Fruit fly (Drosophila melanogaster) whole organism, embryonic: ENCODE data around the gene CG3795.

Source experiments
- BEAF-32 ChIP-seq: fragments of 200-800 bp; sonication (Bioruptor generic); optimal IDR thresholded peaks from 3 replicates; lab custom pipeline; 2017; ENCODE audit warnings: missing biosample characterization, missing genetic modification characterization, mild to moderate bottlenecking, moderate library complexity, missing genetic modification reagents
- BtbVII ChIP-seq: fragments of 200-800 bp; sonication (Bioruptor generic); optimal IDR thresholded peaks from 3 replicates; lab custom pipeline; 2017; ENCODE audit warnings: missing biosample characterization, mild to moderate bottlenecking, missing genetic modification characterization
- C15 ChIP-seq: fragments of 200-800 bp; sonication (Bioruptor generic); IDR thresholded peaks from 3 replicates; pipeline ENCODE4 v1.3.6; 2022; ENCODE audit warnings: missing biosample characterization, missing genetic modification characterization
- CG10147 ChIP-seq: fragments of 200-800 bp; sonication (Bioruptor generic); optimal IDR thresholded peaks from 2 replicates; lab custom pipeline; 2019; ENCODE audit warnings: missing biosample characterization, mild to moderate bottlenecking, missing genetic modification characterization, moderate library complexity
- CG10321 ChIP-seq: fragments of 200-800 bp; sonication (Bioruptor generic); IDR thresholded peaks from 2 replicates; pipeline ENCODE4 v1.3.6; 2022; ENCODE audit warnings: missing biosample characterization, missing genetic modification characterization
- CG10565 ChIP-seq: fragments of 200-800 bp; sonication (Bioruptor generic); optimal IDR thresholded peaks from 3 replicates; lab custom pipeline; 2016; ENCODE audit warnings: missing biosample characterization, mild to moderate bottlenecking, missing genetic modification characterization
- CG12299 ChIP-seq: fragments of 200-800 bp; sonication (Bioruptor generic); optimal IDR thresholded peaks from 2 replicates; lab custom pipeline; 2018; ENCODE audit warnings: missing biosample characterization, mild to moderate bottlenecking, missing genetic modification characterization
- CG1233 ChIP-seq: fragments of 200-800 bp; sonication (Bioruptor generic); optimal IDR thresholded peaks from 4 replicates; lab custom pipeline; 2018; ENCODE audit warnings: missing biosample characterization, mild to moderate bottlenecking, missing genetic modification characterization
- CG12769 ChIP-seq: fragments of 200-800 bp; sonication (Bioruptor generic); optimal IDR thresholded peaks from 2 replicates; lab custom pipeline; 2019; ENCODE audit warnings: missing biosample characterization, mild to moderate bottlenecking, missing genetic modification characterization, moderate library complexity
- CG13287 ChIP-seq: fragments of 200-800 bp; sonication (Bioruptor generic); IDR thresholded peaks from 2 replicates; pipeline ENCODE4 v1.3.6; 2022; ENCODE audit warnings: missing biosample characterization, missing genetic modification characterization; ENCODE audit not compliant: partially characterized antibody
- CG14014 ChIP-seq: fragments of 200-800 bp; sonication (Bioruptor generic); IDR thresholded peaks from 2 replicates; pipeline ENCODE4 v1.3.6; 2022; ENCODE audit warnings: missing biosample characterization, missing genetic modification characterization
- CG15696 ChIP-seq: fragments of 200-800 bp; sonication (Bioruptor generic); optimal IDR thresholded peaks from 2 replicates; lab custom pipeline; 2019; ENCODE audit warnings: missing biosample characterization, mild to moderate bottlenecking, missing genetic modification characterization, moderate library complexity
- CG16863 ChIP-seq: fragments of 200-800 bp; sonication (Bioruptor generic); optimal IDR thresholded peaks from 3 replicates; lab custom pipeline; 2016; ENCODE audit warnings: missing biosample characterization, missing genetic modification characterization
- CG17612 ChIP-seq: fragments of 200-800 bp; sonication (Bioruptor generic); IDR thresholded peaks from 2 replicates; pipeline ENCODE4 v1.3.6; 2022; ENCODE audit warnings: missing biosample characterization, missing genetic modification characterization
- CG1792 ChIP-seq: fragments of 200-800 bp; sonication (Bioruptor generic); optimal IDR thresholded peaks from 2 replicates; lab custom pipeline; 2016; ENCODE audit warnings: missing biosample characterization, missing genetic modification characterization
- CG30431 ChIP-seq: fragments of 200-800 bp; sonication (Bioruptor generic); optimal IDR thresholded peaks from 2 replicates; lab custom pipeline; 2017; ENCODE audit warnings: missing biosample characterization, missing genetic modification characterization
- CG32772 ChIP-seq: fragments of 200-800 bp; sonication (Bioruptor generic); IDR thresholded peaks from 2 replicates; pipeline ENCODE4 v1.3.6; 2022; ENCODE audit warnings: missing biosample characterization, missing genetic modification characterization
- CG5180 ChIP-seq: fragments of 200-800 bp; sonication (Bioruptor generic); optimal IDR thresholded peaks from 3 replicates; lab custom pipeline; 2017; ENCODE audit warnings: missing biosample characterization, missing genetic modification characterization, mild to moderate bottlenecking, moderate library complexity, missing genetic modification reagents
- CG5953 ChIP-seq: fragments of 200-800 bp; sonication (Bioruptor generic); IDR thresholded peaks from 2 replicates; pipeline ENCODE4 v1.3.6; 2022; ENCODE audit warnings: missing biosample characterization, missing genetic modification characterization
- CG6791 ChIP-seq: fragments of 200-800 bp; sonication (Bioruptor generic); IDR thresholded peaks from 3 replicates; pipeline ENCODE4 v1.3.6; 2022; ENCODE audit warnings: missing biosample characterization, missing genetic modification characterization; ENCODE audit not compliant: partially characterized antibody
- CG7357 ChIP-seq: fragments of 200-800 bp; sonication (Bioruptor generic); IDR thresholded peaks from 3 replicates; pipeline ENCODE4 v1.3.6; 2022; ENCODE audit warnings: missing biosample characterization, missing genetic modification characterization
- CG8924 ChIP-seq: fragments of 200-800 bp; optimal IDR thresholded peaks from 3 replicates; lab custom pipeline; 2019; ENCODE audit warnings: missing biosample characterization, mild to moderate bottlenecking, missing genetic modification characterization, moderate library complexity
- CG9932 ChIP-seq: fragments of 200-800 bp; sonication (Bioruptor generic); IDR thresholded peaks from 2 replicates; pipeline ENCODE4 v1.3.6; 2022; ENCODE audit warnings: missing biosample characterization, missing genetic modification characterization
- D19B ChIP-seq: fragments of 200-800 bp; sonication (Bioruptor generic); optimal IDR thresholded peaks from 2 replicates; lab custom pipeline; 2017; ENCODE audit warnings: missing biosample characterization, mild to moderate bottlenecking, missing genetic modification characterization
- Deaf1 ChIP-seq: fragments of 200-800 bp; optimal IDR thresholded peaks from 3 replicates; lab custom pipeline; 2019; ENCODE audit warnings: missing biosample characterization, mild to moderate bottlenecking, missing genetic modification characterization, moderate library complexity
- Fer2 ChIP-seq: fragments of 200-800 bp; sonication (Bioruptor generic); optimal IDR thresholded peaks from 2 replicates; lab custom pipeline; 2018; ENCODE audit warnings: missing biosample characterization, mild to moderate bottlenecking, missing genetic modification characterization, moderate library complexity
- H2.0 ChIP-seq: fragments of 200-800 bp; sonication (Bioruptor generic); IDR thresholded peaks from 2 replicates; pipeline ENCODE4 v1.3.6; 2022; ENCODE audit warnings: missing biosample characterization, missing genetic modification characterization
- Optix ChIP-seq: fragments of 200-800 bp; sonication (Bioruptor generic); IDR thresholded peaks from 3 replicates; pipeline ENCODE4 v1.3.6; 2022; ENCODE audit warnings: missing biosample characterization, missing genetic modification characterization
- Side ChIP-seq: fragments of 200-800 bp; sonication (Bioruptor generic); optimal IDR thresholded peaks from 2 replicates; lab custom pipeline; 2016; ENCODE audit warnings: missing biosample characterization, missing genetic modification characterization
- Six4 ChIP-seq: fragments of 200-800 bp; sonication (Bioruptor generic); optimal IDR thresholded peaks from 2 replicates; lab custom pipeline; 2016; ENCODE audit warnings: missing biosample characterization, missing genetic modification characterization
- Usf ChIP-seq: fragments of 200-800 bp; sonication (Bioruptor generic); optimal IDR thresholded peaks from 2 replicates; lab custom pipeline; 2017; ENCODE audit warnings: missing genotype, missing biosample characterization, missing genetic modification characterization
- YL-1 ChIP-seq: fragments of 200-800 bp; sonication (Bioruptor generic); optimal IDR thresholded peaks from 3 replicates; lab custom pipeline; 2017; ENCODE audit warnings: missing biosample characterization, mild to moderate bottlenecking, missing genetic modification characterization
- br ChIP-seq: fragments of >200 bp; optimal IDR thresholded peaks from 2 replicates; lab custom pipeline; 2017
- chinmo ChIP-seq: fragments of 200-800 bp; sonication (Bioruptor generic); IDR thresholded peaks from 4 replicates; pipeline ENCODE4 v1.3.6; 2022; ENCODE audit warnings: missing biosample characterization, missing genetic modification characterization; ENCODE audit not compliant: partially characterized antibody
- crc ChIP-seq: fragments of 200-800 bp; sonication (Bioruptor generic); optimal IDR thresholded peaks from 2 replicates; lab custom pipeline; 2016; ENCODE audit warnings: missing biosample characterization, missing genetic modification characterization
- crp ChIP-seq, 2 experiments: fragments of 200-800 bp; sonication (Bioruptor generic); optimal IDR thresholded peaks; 2 replicates in 1 of 2; 3 replicates in 1 of 2; lab custom pipeline; 2017; ENCODE audit warnings: missing biosample characterization in 2 of 2, missing genetic modification characterization in 2 of 2, mild to moderate bottlenecking in 1 of 2, moderate library complexity in 1 of 2
- dmrt11E ChIP-seq: fragments of 200-800 bp; sonication (Bioruptor generic); optimal IDR thresholded peaks from 3 replicates; lab custom pipeline; 2018; ENCODE audit warnings: missing biosample characterization, mild to moderate bottlenecking, missing genetic modification characterization, moderate library complexity
- ftz-f1 ChIP-seq: fragments of 200-800 bp; sonication (Bioruptor generic); optimal IDR thresholded peaks from 2 replicates; lab custom pipeline; 2016; ENCODE audit warnings: missing biosample characterization, missing genetic modification characterization
- gfzf ChIP-seq: fragments of 200-800 bp; sonication (Bioruptor generic); optimal IDR thresholded peaks from 2 replicates; lab custom pipeline; 2016; ENCODE audit warnings: missing biosample characterization, mild to moderate bottlenecking, missing genetic modification characterization, moderate library complexity
- gt ChIP-seq: fragments of 200-800 bp; sonication (Bioruptor generic); IDR thresholded peaks from 2 replicates; pipeline ENCODE4 v1.3.6; 2022; ENCODE audit warnings: missing biosample characterization, missing genetic modification characterization
- pb ChIP-seq: fragments of 200-800 bp; sonication (Bioruptor generic); optimal IDR thresholded peaks from 3 replicates; lab custom pipeline; 2016; ENCODE audit warnings: missing biosample characterization, missing genetic modification characterization
- pita ChIP-seq: fragments of 200-800 bp; sonication (Bioruptor generic); optimal IDR thresholded peaks from 2 replicates; lab custom pipeline; 2017; ENCODE audit warnings: missing biosample characterization, mild to moderate bottlenecking, missing genetic modification characterization
- pum ChIP-seq: fragments of 200-800 bp; sonication (Bioruptor generic); optimal IDR thresholded peaks from 2 replicates; lab custom pipeline; 2016; ENCODE audit warnings: missing biosample characterization, missing genetic modification characterization
- pzg ChIP-seq: fragments of 200-800 bp; sonication (Bioruptor generic); optimal IDR thresholded peaks from 3 replicates; lab custom pipeline; 2018; ENCODE audit warnings: missing biosample characterization, mild to moderate bottlenecking, missing genetic modification characterization, moderate library complexity
- so ChIP-seq: fragments of 200-800 bp; sonication (Bioruptor generic); IDR thresholded peaks from 3 replicates; pipeline ENCODE4 v1.3.6; 2022; ENCODE audit warnings: missing biosample characterization, missing genetic modification characterization
- sqz ChIP-seq: fragments of 200-800 bp; sonication (Bioruptor generic); optimal IDR thresholded peaks from 3 replicates; lab custom pipeline; 2018; ENCODE audit warnings: missing biosample characterization, mild to moderate bottlenecking, missing genetic modification characterization
- tio ChIP-seq: fragments of 200-800 bp; sonication (Bioruptor generic); optimal IDR thresholded peaks from 2 replicates; lab custom pipeline; 2017; ENCODE audit warnings: missing biosample characterization, missing genetic modification characterization, inconsistent platforms
- unpg ChIP-seq: fragments of 200-800 bp; sonication (Bioruptor generic); optimal IDR thresholded peaks from 3 replicates; lab custom pipeline; 2018; ENCODE audit warnings: missing biosample characterization, mild to moderate bottlenecking, missing genetic modification characterization, moderate library complexity
- zen2 ChIP-seq: fragments of 200-800 bp; sonication (Bioruptor generic); IDR thresholded peaks from 3 replicates; pipeline ENCODE4 v1.3.6; 2022; ENCODE audit warnings: missing biosample characterization, missing genetic modification characterization; ENCODE audit not compliant: partially characterized antibody
- zfh2 ChIP-seq: fragments of 200-800 bp; sonication (Bioruptor generic); optimal IDR thresholded peaks from 2 replicates; lab custom pipeline; 2016; ENCODE audit warnings: missing biosample characterization, missing genetic modification characterization

CG3795 gene

dm6 chrX:1695529-1696410 lies 14.2 kb downstream of the CG3795 start, which contains the start of gene a6 (continued):
- TF ChIP-seq CG10321 (GFP tag; lab: Robert Waterston, UW) = no peak
- peak; percentile 54 for TF ChIP-seq YL-1 (GFP tag; lab: Kevin White, UChicago)
- no peak for TF ChIP-seq C15 (GFP tag; lab: Robert Waterston, UW)
- TF ChIP-seq unpg (GFP tag; lab: Kevin White, UChicago) = no peak
- no peak for TF ChIP-seq dmrt11E (tag; lab: Kevin White, UChicago)
- no peak for TF ChIP-seq crc (GFP tag; lab: Kevin White, UChicago)
- TF ChIP-seq sqz (GFP tag; lab: Kevin White, UChicago) = no peak
- no peak for TF ChIP-seq CG30431
- no peak for TF ChIP-seq CG12769 (tag; lab: Kevin White, UChicago)
- peak; percentile 93 for TF ChIP-seq CG13287 (GFP tag; lab: Robert Waterston, UW)
- no peak for TF ChIP-seq CG9932 (GFP tag; lab: Robert Waterston, UW)
- TF ChIP-seq CG14014 (GFP tag; lab: Robert Waterston, UW) = no peak
- no peak for TF ChIP-seq tio (GFP tag; lab: Kevin White, UChicago)
- TF ChIP-seq CG6791 (GFP tag; lab: Robert Waterston, UW) = peak; percentile 96
- no peak for TF ChIP-seq Optix (GFP tag; lab: Robert Waterston, UW)
- no peak for TF ChIP-seq CG10147
- TF ChIP-seq H2.0 (GFP tag; lab: Robert Waterston, UW) = no peak
- no peak for TF ChIP-seq CG17612
- peak; percentile 14 for TF ChIP-seq gfzf
- no peak for TF ChIP-seq CG32772 (GFP tag; lab: Robert Waterston, UW)
- no peak for TF ChIP-seq so (GFP tag; lab: Robert Waterston, UW)
- no peak for TF ChIP-seq CG1233
- TF ChIP-seq CG8924 = no peak
- TF ChIP-seq Usf = no peak
- no peak for TF ChIP-seq zfh2 (GFP tag; lab: Kevin White, UChicago)
- TF ChIP-seq D19B = no peak
- TF ChIP-seq CG15696 (tag; lab: Kevin White, UChicago) = no peak
- TF ChIP-seq pita = no peak
- peak; percentile 98 for TF ChIP-seq chinmo (GFP tag; lab: Robert Waterston, UW)
- peak; percentile 93 for TF ChIP-seq zen2 (GFP tag; lab: Robert Waterston, UW)
- no peak for TF ChIP-seq CG5180 (GFP tag; lab: Kevin White, UChicago)
- TF ChIP-seq pb = no peak
- TF ChIP-seq ftz-f1 (GFP tag; lab: Kevin White, UChicago) = no peak
- TF ChIP-seq CG1792 (GFP tag; lab: Kevin White, UChicago) = no peak
- TF ChIP-seq pum (GFP tag; lab: Kevin White, UChicago) = no peak
- TF ChIP-seq Six4 = no peak
- no peak for TF ChIP-seq CG12299
- TF ChIP-seq BEAF-32 (GFP tag; lab: Kevin White, UChicago) = peak; percentile 80
- TF ChIP-seq CG10565 = no peak
- peak; percentile 76 for TF ChIP-seq pzg (GFP tag; lab: Kevin White, UChicago)
- no peak for TF ChIP-seq Fer2
- no peak for TF ChIP-seq crp (GFP tag; optimal IDR thresholded peaks at IDR 0.05; lab: Kevin White, UChicago)
- no peak for TF ChIP-seq CG5953
- no peak for TF ChIP-seq br (lab: Kevin White, UChicago)
- no peak for TF ChIP-seq CG7357 (GFP tag; lab: Robert Waterston, UW)
- no peak for TF ChIP-seq BtbVII (GFP tag; lab: Kevin White, UChicago)
- TF ChIP-seq gt (GFP tag; lab: Robert Waterston, UW) = no peak
- TF ChIP-seq Side = no peak
- TF ChIP-seq CG16863 (GFP tag; lab: Kevin White, UChicago) = no peak
- TF ChIP-seq Deaf1 (tag; lab: Kevin White, UChicago) = peak; percentile 81
